Worm (Caenorhabditis elegans): ENCODE data around the gene ben-1.

- TF ChIP-seq K09A11.1 (tag; optimal IDR thresholded peaks at IDR 0.05; ENCODE audit: insufficient read depth) (no peak), nhr-11 (tag; optimal IDR thresholded peaks at IDR 0.05) (no peak), ceh-14 (tag; optimal IDR thresholded peaks at IDR 0.05) (no peak), C08G9.2 (tag; optimal IDR thresholded peaks at IDR 0.05) (no peak), syd-9 (tag; optimal IDR thresholded peaks at IDR 0.05) (no peak), nhr-232 (tag; optimal IDR thresholded peaks at IDR 0.05) (no peak), Y22D7AL.16 (tag; optimal IDR thresholded peaks at IDR 0.05) (no peak), unc-86 (tag; optimal IDR thresholded peaks at IDR 0.05) (no peak)
Measured at ce11 chrIII:3511808-3512207, 29.6 kb downstream of the ben-1 start.
